Worm (Caenorhabditis elegans) whole organism, L2 larva: ENCODE data around the gene T21B4.15.

Experiments
- ceh-16 ChIP-seq: fragments of 150-350 bp; optimal IDR thresholded peaks from 2 replicates; lab custom pipeline; 2014; ENCODE audit warnings: missing biosample characterization, missing genetic modification characterization
- fos-1 ChIP-seq: fragments of 150-350 bp; optimal IDR thresholded peaks from 2 replicates; lab custom pipeline; 2014; ENCODE audit warnings: missing biosample characterization, missing genetic modification characterization
- lin-13 ChIP-seq: fragments of 150-350 bp; optimal IDR thresholded peaks from 2 replicates; lab custom pipeline; 2014; ENCODE audit warnings: missing biosample characterization, missing genetic modification reagents, missing genetic modification characterization
- nhr-11 ChIP-seq: fragments of 150-350 bp; optimal IDR thresholded peaks from 2 replicates; lab custom pipeline; 2014; ENCODE audit warnings: missing biosample characterization, missing genetic modification characterization
- nhr-12 ChIP-seq: fragments of 150-350 bp; optimal IDR thresholded peaks from 2 replicates; lab custom pipeline; 2014; ENCODE audit warnings: missing biosample characterization, missing genetic modification characterization
- sem-4 ChIP-seq: fragments of 150-350 bp; optimal IDR thresholded peaks from 2 replicates; lab custom pipeline; 2014; ENCODE audit warnings: missing biosample characterization, missing genetic modification reagents, missing genetic modification characterization
- snpc-4 ChIP-seq: fragments of 150-350 bp; optimal IDR thresholded peaks from 2 replicates; lab custom pipeline; 2014; ENCODE audit warnings: missing biosample characterization, missing genetic modification characterization
- unc-39 ChIP-seq: fragments of 150-350 bp; optimal IDR thresholded peaks from 2 replicates; lab custom pipeline; 2014; ENCODE audit warnings: missing biosample characterization, missing genetic modification characterization

- TF ChIP-seq snpc-4 (tag; lab: Kevin White, UChicago), result no peak
- no peak for TF ChIP-seq fos-1 (tag; lab: Kevin White, UChicago)
- TF ChIP-seq nhr-11 (tag; lab: Kevin White, UChicago), result no peak
- TF ChIP-seq nhr-12 (tag; lab: Kevin White, UChicago), result no peak
- no peak for TF ChIP-seq sem-4 (tag; lab: Kevin White, UChicago)
- TF ChIP-seq ceh-16 (tag; lab: Kevin White, UChicago), result no peak
- TF ChIP-seq unc-39, result no peak
- TF ChIP-seq lin-13, result no peak
Observed at ce11 chrII:12502784-12503183, 12.8 kb downstream of the T21B4.15 start, which contains the start of gene ador-1.
